Worm (Caenorhabditis elegans) whole organism, midembryonic: Measurements from ENCODE around the gene T25D1.1.

Experiments
- cog-1 ChIP-seq: sonication (generic microtip); optimal IDR thresholded peaks from 2 replicates; lab custom pipeline; 2016; ENCODE audit warnings: missing genetic modification characterization, missing compliant biosample characterization
- flt-1 ChIP-seq: fragments of 200-800 bp; sonication (Bioruptor generic); IDR thresholded peaks from 2 replicates; pipeline ENCODE4 v1.3.6; 2022; ENCODE audit warnings: missing genetic modification characterization, missing compliant biosample characterization
- klf-2 ChIP-seq: fragments of 200-800 bp; sonication (Bioruptor generic); conservative IDR thresholded peaks from 2 replicates; pipeline ENCODE4 v1.3.6; 2022; ENCODE audit warnings: missing genetic modification reagents, missing genetic modification characterization, missing compliant biosample characterization
- med-1 ChIP-seq: sonication (generic microtip); optimal IDR thresholded peaks from 2 replicates; lab custom pipeline; 2017; ENCODE audit warnings: missing genetic modification characterization, mild to moderate bottlenecking, missing compliant biosample characterization, antibody characterized with exemption, missing genetic modification reagents; ENCODE audit not compliant: insufficient read depth
- ztf-23 ChIP-seq: fragments of 200-800 bp; sonication (Bioruptor generic); IDR thresholded peaks from 2 replicates; pipeline ENCODE4 v1.3.6; 2022; ENCODE audit warnings: missing genetic modification reagents, missing genetic modification characterization, missing compliant biosample characterization

ce11 chrX:16545641-16546040 lies 26.0 kb downstream of the T25D1.1 start:
- no peak for TF ChIP-seq cog-1 (tag; lab: Kevin White, UChicago)
- TF ChIP-seq med-1 = no peak
- TF ChIP-seq flt-1 = no peak
- no peak for TF ChIP-seq ztf-23 (GFP tag; lab: Robert Waterston, UW)
- TF ChIP-seq klf-2 = no peak
